Fruit fly (Drosophila melanogaster): ENCODE results near the gene tkv.
A peak's percentile ranks its signal among the peaks of the same experiment; 100 is the strongest.

tkv gene

dm6 chr2L:5208581-5208980, 62.6 kb downstream of the tkv start (continued):
- TF ChIP-seq pnt (GFP tag; optimal IDR thresholded peaks at IDR 0.05) (no peak), CG1832 (GFP tag; optimal IDR thresholded peaks at IDR 0.05) (peak; percentile 16), CG10979 (tag; optimal IDR thresholded peaks at IDR 0.05) (no peak), CG11723 (GFP tag; optimal IDR thresholded peaks at IDR 0.05) (no peak), Antp (GFP tag; optimal IDR thresholded peaks at IDR 0.05) (no peak), bigmax (GFP tag; optimal IDR thresholded peaks at IDR 0.05) (no peak), Dll (GFP tag; IDR thresholded peaks at IDR 0.05; ENCODE audit: partially characterized antibody) (no peak), zen2 (GFP tag; IDR thresholded peaks at IDR 0.05; ENCODE audit: partially characterized antibody) (no peak), CG10366 (GFP tag; IDR thresholded peaks at IDR 0.05) (no peak), CG3838 (GFP tag; optimal IDR thresholded peaks at IDR 0.05) (peak; percentile 47)

- TF ChIP-seq crol (GFP tag; IDR thresholded peaks at IDR 0.05) = no peak
- peak; percentile 57 for TF ChIP-seq sens (GFP tag)
- TF ChIP-seq ftz-f1 (GFP tag; optimal IDR thresholded peaks at IDR 0.05) = no peak
- TF ChIP-seq CG5180 (GFP tag; optimal IDR thresholded peaks at IDR 0.05) = peak; percentile 45
- peak; percentile 57 for TF ChIP-seq CG8359 (GFP tag; optimal IDR thresholded peaks at IDR 0.05; ENCODE audit: borderline replicate concordance)
- TF ChIP-seq CG8765 (GFP tag; IDR thresholded peaks at IDR 0.05) = no peak
- TF ChIP-seq CG4854 (GFP tag; optimal IDR thresholded peaks at IDR 0.05) = no peak
- peak; percentile 18 for TF ChIP-seq mirr (GFP tag; optimal IDR thresholded peaks at IDR 0.05)
- TF ChIP-seq unpg (GFP tag; optimal IDR thresholded peaks at IDR 0.05) = no peak
- TF ChIP-seq fd3F (GFP tag; optimal IDR thresholded peaks at IDR 0.05) = peak; percentile 5
- peak; percentile 5 for TF ChIP-seq CG1792 (GFP tag; optimal IDR thresholded peaks at IDR 0.05)
- no peak for TF ChIP-seq Elba2 (GFP tag; optimal IDR thresholded peaks at IDR 0.05)
- peak; percentile 56 for TF ChIP-seq grn (GFP tag; optimal IDR thresholded peaks at IDR 0.05)
- peak; percentile 95 for TF ChIP-seq exex (tag; optimal IDR thresholded peaks at IDR 0.05)
- TF ChIP-seq Atf-2 (GFP tag; optimal IDR thresholded peaks at IDR 0.05) = no peak
- no peak for TF ChIP-seq fd64A (GFP tag; optimal IDR thresholded peaks at IDR 0.05)
Measured at dm6 chr2L:5206964-5207585, 64.1 kb downstream of the tkv start, which contains the start of gene Cyp28d2. Gene Cyp28d2 (plus strand): TSS chr2L:5207267.

dm6 chr2L:5197200-5197599, 74.0 kb downstream of the tkv start:
- TF ChIP-seq CG14014 (GFP tag; IDR thresholded peaks at IDR 0.05) (no peak), CG17568 (GFP tag; optimal IDR thresholded peaks at IDR 0.05) (no peak), CG15479 (GFP tag; optimal IDR thresholded peaks at IDR 0.05) (peak; percentile 57), Hmr (GFP tag; optimal IDR thresholded peaks at IDR 0.05) (no peak), CG12769 (tag; optimal IDR thresholded peaks at IDR 0.05) (peak; percentile 60), CrebB (tag; optimal IDR thresholded peaks at IDR 0.05) (no peak), Spps (tag; optimal IDR thresholded peaks at IDR 0.05) (no peak), CG2199 (GFP tag; IDR thresholded peaks at IDR 0.05) (peak; percentile 38; the same call in 1 of the 3 replicates), twi (tag; optimal IDR thresholded peaks at IDR 0.05) (no peak), CG3065 (GFP tag; optimal IDR thresholded peaks at IDR 0.05) (no peak), lola (GFP tag; optimal IDR thresholded peaks at IDR 0.05) (no peak), D19B (GFP tag; optimal IDR thresholded peaks at IDR 0.05) (no peak), Taf1 (GFP tag; IDR thresholded peaks at IDR 0.05) (0 out of 2 replicates have a peak, but pooled peaks have one; percentile 1), CG4730 (GFP tag; IDR thresholded peaks at IDR 0.05) (no peak), HmgZ (tag; optimal IDR thresholded peaks at IDR 0.05) (no peak), Med (GFP tag) (peak; percentile 56), CG17802 (tag; optimal IDR thresholded peaks at IDR 0.05) (no peak), chinmo (GFP tag; IDR thresholded peaks at IDR 0.05; ENCODE audit: partially characterized antibody) (0 out of 4 replicates have a peak, but pooled peaks have one; percentile 70), CG42726 (GFP tag; IDR thresholded peaks at IDR 0.05; ENCODE audit: partially characterized antibody) (no peak), Rfx (GFP tag; IDR thresholded peaks at IDR 0.05) (no peak), Max (GFP tag; optimal IDR thresholded peaks at IDR 0.05) (no peak), Trl (optimal IDR thresholded peaks at IDR 0.05) (no peak), Trl (GFP tag; optimal IDR thresholded peaks at IDR 0.05) (no peak)
